Fruit fly (Drosophila melanogaster) whole organism, embryonic: ENCODE data around the gene CG4972.

ENCODE experiments used
- CG10979 ChIP-seq: fragments of 200-800 bp; sonication (Bioruptor generic); optimal IDR thresholded peaks from 2 replicates; lab custom pipeline; 2018; ENCODE audit warnings: missing biosample characterization, mild to moderate bottlenecking, missing genetic modification characterization, moderate library complexity
- CG11696 ChIP-seq: fragments of 200-800 bp; sonication (Bioruptor generic); IDR thresholded peaks from 2 replicates; pipeline ENCODE4 v1.3.6; 2022; ENCODE audit warnings: missing biosample characterization, missing genetic modification characterization
- CG13624 ChIP-seq: fragments of 200-800 bp; sonication (Bioruptor generic); optimal IDR thresholded peaks from 2 replicates; lab custom pipeline; 2016; ENCODE audit warnings: missing biosample characterization, missing genetic modification characterization
- CG13775 ChIP-seq: fragments of 200-800 bp; sonication (Bioruptor generic); optimal IDR thresholded peaks from 3 replicates; lab custom pipeline; 2017; ENCODE audit warnings: missing biosample characterization, mild to moderate bottlenecking, missing genetic modification characterization
- CG13894 ChIP-seq: fragments of 200-800 bp; sonication (Bioruptor generic); optimal IDR thresholded peaks from 3 replicates; lab custom pipeline; 2018; ENCODE audit warnings: missing biosample characterization, mild to moderate bottlenecking, missing genetic modification characterization, moderate library complexity
- CG14050 ChIP-seq: fragments of 200-800 bp; sonication (Bioruptor generic); IDR thresholded peaks from 3 replicates; pipeline ENCODE4 v1.3.6; 2022; ENCODE audit warnings: missing biosample characterization, missing genetic modification characterization
- CG16779 ChIP-seq: fragments of 200-800 bp; sonication (Bioruptor generic); IDR thresholded peaks from 2 replicates; pipeline ENCODE4 v1.3.6; 2022; ENCODE audit warnings: missing biosample characterization, missing genetic modification characterization
- CG16815 ChIP-seq: fragments of 200-800 bp; sonication (Bioruptor generic); optimal IDR thresholded peaks from 3 replicates; lab custom pipeline; 2017; ENCODE audit warnings: missing biosample characterization, mild to moderate bottlenecking, missing genetic modification characterization
- CG17328 ChIP-seq: fragments of 200-800 bp; sonication (Bioruptor generic); IDR thresholded peaks from 2 replicates; pipeline ENCODE4 v1.3.6; 2022; ENCODE audit warnings: missing biosample characterization, missing genetic modification characterization
- CG17802 ChIP-seq: fragments of 200-800 bp; sonication (Bioruptor generic); optimal IDR thresholded peaks from 2 replicates; lab custom pipeline; 2018; ENCODE audit warnings: missing biosample characterization, mild to moderate bottlenecking, missing genetic modification characterization, moderate library complexity
- CG2199 ChIP-seq: fragments of 200-800 bp; sonication (Bioruptor generic); IDR thresholded peaks from 3 replicates; pipeline ENCODE4 v1.3.6; 2022; ENCODE audit warnings: missing biosample characterization, missing genetic modification characterization
- CG31441 ChIP-seq: fragments of 200-800 bp; sonication (Bioruptor generic); IDR thresholded peaks from 2 replicates; pipeline ENCODE4 v1.3.6; 2022; ENCODE audit warnings: missing biosample characterization, missing genetic modification characterization
- CG32532 ChIP-seq: fragments of 200-800 bp; sonication (Bioruptor generic); IDR thresholded peaks from 2 replicates; pipeline ENCODE4 v1.3.6; 2022; ENCODE audit warnings: missing biosample characterization, missing genetic modification characterization
- CG34376 ChIP-seq: fragments of 200-800 bp; sonication (Bioruptor generic); optimal IDR thresholded peaks from 2 replicates; lab custom pipeline; 2018; ENCODE audit warnings: missing biosample characterization, mild to moderate bottlenecking, missing genetic modification characterization
- CG4707 ChIP-seq: fragments of 200-800 bp; sonication (Bioruptor generic); optimal IDR thresholded peaks from 2 replicates; lab custom pipeline; 2018; ENCODE audit warnings: missing biosample characterization, mild to moderate bottlenecking, missing genetic modification characterization, moderate library complexity
- CG8924 ChIP-seq: fragments of 200-800 bp; optimal IDR thresholded peaks from 3 replicates; lab custom pipeline; 2019; ENCODE audit warnings: missing biosample characterization, mild to moderate bottlenecking, missing genetic modification characterization, moderate library complexity
- CG8944 ChIP-seq: fragments of 200-800 bp; sonication (Bioruptor generic); optimal IDR thresholded peaks from 3 replicates; lab custom pipeline; 2016; ENCODE audit warnings: missing biosample characterization, missing genetic modification characterization
- Dll ChIP-seq: fragments of 200-800 bp; sonication (Bioruptor generic); IDR thresholded peaks from 4 replicates; pipeline ENCODE4 v1.3.6; 2022; ENCODE audit warnings: missing biosample characterization, missing genetic modification characterization; ENCODE audit not compliant: partially characterized antibody
- E2f1 ChIP-seq: fragments of 200-800 bp; sonication (Bioruptor generic); IDR thresholded peaks from 2 replicates; pipeline ENCODE4 v1.3.6; 2022; ENCODE audit warnings: missing biosample characterization, missing genetic modification characterization
- Hr39 ChIP-seq: fragments of >200 bp; optimal IDR thresholded peaks from 2 replicates; lab custom pipeline; 2017
- Max ChIP-seq: fragments of 200-800 bp; sonication (Bioruptor generic); optimal IDR thresholded peaks from 2 replicates; lab custom pipeline; 2016; ENCODE audit warnings: missing biosample characterization, mild to moderate bottlenecking, missing genetic modification characterization
- Nf-YB ChIP-seq: fragments of 200-800 bp; sonication (Bioruptor generic); optimal IDR thresholded peaks from 3 replicates; lab custom pipeline; 2019; ENCODE audit warnings: missing biosample characterization, mild to moderate bottlenecking, missing genetic modification characterization, moderate library complexity
- Pdp1 ChIP-seq, 2 experiments: fragments of 200-800 bp; sonication (Bioruptor generic); optimal IDR thresholded peaks; 3 replicates each; lab custom pipeline; 2016; ENCODE audit warnings: missing biosample characterization in 2 of 2, missing genetic modification characterization in 2 of 2, mild to moderate bottlenecking in 1 of 2, moderate library complexity in 1 of 2
- Sin3A ChIP-seq: fragments of >200 bp; optimal IDR thresholded peaks from 2 replicates; lab custom pipeline; 2018
- Sox102F ChIP-seq: fragments of 200-800 bp; sonication (Bioruptor generic); optimal IDR thresholded peaks from 2 replicates; lab custom pipeline; 2018; ENCODE audit warnings: missing biosample characterization, mild to moderate bottlenecking, missing genetic modification characterization, moderate library complexity
- Sry-β ChIP-seq: fragments of 200-800 bp; sonication (Bioruptor generic); optimal IDR thresholded peaks from 2 replicates; lab custom pipeline; 2018; ENCODE audit warnings: missing biosample characterization, mild to moderate bottlenecking, missing genetic modification characterization, moderate library complexity
- bowl ChIP-seq: fragments of 200-800 bp; sonication (Bioruptor generic); IDR thresholded peaks from 2 replicates; pipeline ENCODE4 v1.3.6; 2022; ENCODE audit warnings: missing biosample characterization, missing genetic modification characterization
- cato ChIP-seq: fragments of 200-800 bp; sonication (Bioruptor generic); optimal IDR thresholded peaks from 2 replicates; lab custom pipeline; 2016; ENCODE audit warnings: missing biosample characterization, missing genetic modification characterization, borderline replicate concordance
- caup ChIP-seq: fragments of 200-800 bp; sonication (Bioruptor generic); optimal IDR thresholded peaks from 3 replicates; lab custom pipeline; 2017; ENCODE audit warnings: missing biosample characterization, mild to moderate bottlenecking, missing genetic modification characterization, moderate library complexity; ENCODE audit not compliant: severe bottlenecking
- chinmo ChIP-seq: fragments of 200-800 bp; sonication (Bioruptor generic); IDR thresholded peaks from 4 replicates; pipeline ENCODE4 v1.3.6; 2022; ENCODE audit warnings: missing biosample characterization, missing genetic modification characterization; ENCODE audit not compliant: partially characterized antibody
- crc ChIP-seq: fragments of 200-800 bp; sonication (Bioruptor generic); optimal IDR thresholded peaks from 2 replicates; lab custom pipeline; 2016; ENCODE audit warnings: missing biosample characterization, missing genetic modification characterization
- dmrt11E ChIP-seq: fragments of 200-800 bp; sonication (Bioruptor generic); optimal IDR thresholded peaks from 3 replicates; lab custom pipeline; 2018; ENCODE audit warnings: missing biosample characterization, mild to moderate bottlenecking, missing genetic modification characterization, moderate library complexity
- fd3F ChIP-seq: fragments of 200-800 bp; sonication (Bioruptor generic); optimal IDR thresholded peaks from 2 replicates; lab custom pipeline; 2018; ENCODE audit warnings: missing biosample characterization, mild to moderate bottlenecking, missing genetic modification characterization, moderate library complexity
- gfzf ChIP-seq: fragments of 200-800 bp; sonication (Bioruptor generic); optimal IDR thresholded peaks from 2 replicates; lab custom pipeline; 2016; ENCODE audit warnings: missing biosample characterization, mild to moderate bottlenecking, missing genetic modification characterization, moderate library complexity
- gsb-n ChIP-seq: fragments of 200-800 bp; sonication (Bioruptor generic); optimal IDR thresholded peaks from 3 replicates; lab custom pipeline; 2018; ENCODE audit warnings: missing biosample characterization, mild to moderate bottlenecking, missing genetic modification characterization
- inv ChIP-seq: fragments of 200-800 bp; sonication (Bioruptor generic); IDR thresholded peaks from 2 replicates; pipeline ENCODE4 v1.3.6; 2022; ENCODE audit warnings: missing biosample characterization, missing genetic modification characterization; ENCODE audit not compliant: partially characterized antibody
- lab ChIP-seq: fragments of 200-800 bp; sonication (Bioruptor generic); optimal IDR thresholded peaks from 3 replicates; lab custom pipeline; 2017; ENCODE audit warnings: missing biosample characterization, missing genetic modification characterization, mild to moderate bottlenecking, moderate library complexity, missing genetic modification reagents
- nau ChIP-seq: fragments of 200-800 bp; sonication (Bioruptor generic); optimal IDR thresholded peaks from 3 replicates; lab custom pipeline; 2017; ENCODE audit warnings: missing biosample characterization, mild to moderate bottlenecking, missing genetic modification characterization, missing genetic modification reagents
- peb ChIP-seq: fragments of 200-800 bp; sonication (Bioruptor generic); IDR thresholded peaks from 2 replicates; pipeline ENCODE4 v1.3.6; 2022; ENCODE audit warnings: missing biosample characterization, missing genetic modification characterization
- rib ChIP-seq: fragments of 200-800 bp; sonication (Bioruptor generic); IDR thresholded peaks from 2 replicates; pipeline ENCODE4 v1.3.6; 2022; ENCODE audit warnings: missing biosample characterization, missing genetic modification characterization
- sc ChIP-seq, 3 experiments: fragments of >200 bp in 2 of 3; fragments of 200-800 bp in 1 of 3; sonication (Bioruptor generic) in 1 of 3; optimal IDR thresholded peaks; 2 replicates in 2 of 3; 3 replicates in 1 of 3; lab custom pipeline; 2017; ENCODE audit warnings: mild to moderate bottlenecking in 1 of 3, missing biosample characterization in 1 of 3, missing genetic modification characterization in 1 of 3, missing genetic modification reagents in 1 of 3
- seq ChIP-seq: fragments of 200-800 bp; sonication (Bioruptor generic); IDR thresholded peaks from 2 replicates; pipeline ENCODE4 v1.3.6; 2022; ENCODE audit warnings: missing biosample characterization, missing genetic modification characterization
- slbo ChIP-seq: fragments of 200-800 bp; sonication (Bioruptor generic); IDR thresholded peaks from 2 replicates; pipeline ENCODE4 v1.3.6; 2022; ENCODE audit warnings: missing biosample characterization, missing genetic modification characterization
- sna ChIP-seq: fragments of 200-800 bp; sonication (Bioruptor generic); IDR thresholded peaks from 2 replicates; pipeline ENCODE4 v1.3.6; 2022; ENCODE audit warnings: missing biosample characterization, missing genetic modification characterization; ENCODE audit not compliant: partially characterized antibody
- stc ChIP-seq: fragments of 200-800 bp; sonication (Bioruptor generic); IDR thresholded peaks from 2 replicates; pipeline ENCODE4 v1.3.6; 2022; ENCODE audit warnings: missing biosample characterization, missing genetic modification characterization
- tna ChIP-seq: fragments of 200-800 bp; sonication (Bioruptor generic); IDR thresholded peaks from 2 replicates; pipeline ENCODE4 v1.3.6; 2022; ENCODE audit warnings: missing biosample characterization, missing genetic modification characterization; ENCODE audit not compliant: partially characterized antibody
- trem ChIP-seq: fragments of 200-800 bp; optimal IDR thresholded peaks from 3 replicates; lab custom pipeline; 2019; ENCODE audit warnings: missing biosample characterization, mild to moderate bottlenecking, missing genetic modification characterization, moderate library complexity
- tx ChIP-seq: fragments of 200-800 bp; sonication (Bioruptor generic); optimal IDR thresholded peaks from 2 replicates; lab custom pipeline; 2016; ENCODE audit warnings: missing biosample characterization, missing genetic modification characterization
- wor ChIP-seq: fragments of 200-800 bp; sonication (Bioruptor generic); IDR thresholded peaks from 2 replicates; pipeline ENCODE4 v1.3.6; 2022; ENCODE audit warnings: missing biosample characterization, missing genetic modification characterization
- z ChIP-seq: fragments of 200-800 bp; sonication (Bioruptor generic); IDR thresholded peaks from 3 replicates; pipeline ENCODE4 v1.3.6; 2022; ENCODE audit warnings: missing biosample characterization, missing genetic modification characterization

Gene CG4972

dm6 chr2L:10299810-10300147, 14.8 kb upstream of the CG4972 start, which contains the start of gene CYLD (continued):
- TF ChIP-seq crc (GFP tag; lab: Kevin White, UChicago) (no peak), CG14050 (GFP tag; lab: Robert Waterston, UW) (peak; percentile 47; the same call in 1 of the 3 replicates), Pdp1 (GFP tag; optimal IDR thresholded peaks at IDR 0.05; lab: Kevin White, UChicago) (peak in 1 of 2 experiments; percentile 26), CG31441 (GFP tag; lab: Robert Waterston, UW) (peak; percentile 76), z (GFP tag; lab: Robert Waterston, UW) (no peak), peb (no peak), trem (tag; lab: Kevin White, UChicago) (peak; percentile 75), fd3F (peak; percentile 51), Dll (peak; percentile 58; the same call in 1 of the 4 replicates), CG32532 (GFP tag; lab: Robert Waterston, UW) (peak; percentile 84; the same call in 1 of the 2 replicates), CG16815 (GFP tag; lab: Kevin White, UChicago) (no peak), sc (optimal IDR thresholded peaks at IDR 0.05; lab: Kevin White, UChicago) (no peak), sc (GFP tag; optimal IDR thresholded peaks at IDR 0.05; lab: Kevin White, UChicago) (peak; percentile 13), E2f1 (GFP tag; lab: Robert Waterston, UW) (peak; percentile 51; the same call in 1 of the 2 replicates), Nf-YB (GFP tag; lab: Kevin White, UChicago) (peak; percentile 66), CG13775 (GFP tag; lab: Kevin White, UChicago) (peak; percentile 63), lab (GFP tag; lab: Kevin White, UChicago) (no peak), dmrt11E (tag; lab: Kevin White, UChicago) (peak; percentile 76), CG13624 (GFP tag; lab: Kevin White, UChicago) (peak; percentile 44), Sin3A (lab: Kevin White, UChicago) (no peak), cato (GFP tag; lab: Kevin White, UChicago) (peak; percentile 19), Max (peak; percentile 29), CG2199 (no peak), CG17802 (tag; lab: Kevin White, UChicago) (no peak), rib (no peak), sna (GFP tag; lab: Robert Waterston, UW) (no peak), chinmo (GFP tag; lab: Robert Waterston, UW) (no peak), bowl (GFP tag; lab: Robert Waterston, UW) (no peak; the same call in 1 of the 2 replicates), CG8944 (GFP tag; lab: Kevin White, UChicago) (no peak), Sox102F (peak; percentile 84), wor (GFP tag; lab: Robert Waterston, UW) (peak; percentile 30; the same call in 1 of the 2 replicates), tx (GFP tag; lab: Kevin White, UChicago) (peak; percentile 25), nau (GFP tag; lab: Kevin White, UChicago) (no peak), gfzf (GFP tag; lab: Kevin White, UChicago) (peak; percentile 37), caup (GFP tag; lab: Kevin White, UChicago) (no peak), seq (GFP tag; lab: Robert Waterston, UW) (peak; percentile 41; the same call in 1 of the 2 replicates), gsb-n (tag; lab: Kevin White, UChicago) (peak; percentile 75), CG13894 (peak; percentile 58), Sry-β (GFP tag; lab: Kevin White, UChicago) (no peak), CG8924 (tag; lab: Kevin White, UChicago) (peak; percentile 83), CG4707 (GFP tag; lab: Kevin White, UChicago) (peak; percentile 9), stc (GFP tag; lab: Robert Waterston, UW) (peak; percentile 77), slbo (GFP tag; lab: Robert Waterston, UW) (peak; percentile 77), CG34376 (GFP tag; lab: Kevin White, UChicago) (peak; percentile 19), CG11696 (GFP tag; lab: Robert Waterston, UW) (peak; percentile 40; the same call in 1 of the 2 replicates), CG10979 (tag; lab: Kevin White, UChicago) (peak; percentile 72), Hr39 (lab: Kevin White, UChicago) (no peak), tna (GFP tag; lab: Robert Waterston, UW) (no peak), inv (no peak), CG17328 (GFP tag; lab: Robert Waterston, UW) (peak; percentile 82), CG16779 (no peak)
